Worm (Caenorhabditis elegans) whole organism, midembryonic: ENCODE data around the gene ZK1240.5.

ENCODE experiments used
- T22C8.4 ChIP-seq: fragments of 200-800 bp; sonication (Bioruptor generic); IDR thresholded peaks from 2 replicates; pipeline ENCODE4 v1.3.6; 2022; ENCODE audit warnings: missing genetic modification characterization, missing compliant biosample characterization
- flt-1 ChIP-seq: fragments of 200-800 bp; sonication (Bioruptor generic); IDR thresholded peaks from 2 replicates; pipeline ENCODE4 v1.3.6; 2022; ENCODE audit warnings: missing genetic modification characterization, missing compliant biosample characterization
- klf-2 ChIP-seq: fragments of 200-800 bp; sonication (Bioruptor generic); conservative IDR thresholded peaks from 2 replicates; pipeline ENCODE4 v1.3.6; 2022; ENCODE audit warnings: missing genetic modification reagents, missing genetic modification characterization, missing compliant biosample characterization
- ref-1 ChIP-seq: fragments of 200-800 bp; sonication (Bioruptor generic); conservative IDR thresholded peaks from 2 replicates; pipeline ENCODE4 v1.3.6; 2022; ENCODE audit warnings: missing genetic modification reagents, missing genetic modification characterization, missing compliant biosample characterization
- ztf-29 ChIP-seq: fragments of 200-800 bp; sonication (Bioruptor generic); IDR thresholded peaks from 2 replicates; pipeline ENCODE4 v1.3.6; 2022; ENCODE audit warnings: missing genetic modification reagents, missing genetic modification characterization, missing compliant biosample characterization

DNA sequence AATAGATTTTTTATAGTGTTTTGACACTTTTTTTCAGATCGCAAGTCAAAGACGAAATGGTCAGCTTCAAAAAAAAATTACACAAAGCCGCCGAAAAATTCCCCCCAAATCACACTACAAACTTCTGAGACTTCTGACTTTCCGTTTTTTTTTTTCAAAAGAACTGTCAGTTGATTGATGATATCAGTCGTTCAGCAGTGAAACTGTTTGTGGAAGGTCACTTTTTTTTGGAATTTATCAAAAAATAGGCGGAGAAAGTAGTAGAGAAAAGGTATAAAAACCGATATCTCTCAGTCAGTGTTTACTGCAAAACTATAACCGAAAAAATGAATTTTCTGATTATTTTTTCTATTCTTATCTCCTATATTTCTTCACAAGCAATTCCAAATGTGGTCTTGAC, 35.3 kb upstream of the ZK1240.5 start, which contains the start of gene F43C11.3:
- no peak for TF ChIP-seq T22C8.4 (GFP tag; lab: Robert Waterston, UW)
- TF ChIP-seq flt-1 = no peak
- no peak for TF ChIP-seq ztf-29 (GFP tag; lab: Robert Waterston, UW)
- TF ChIP-seq ref-1 = no peak
- TF ChIP-seq klf-2 (GFP tag; lab: Robert Waterston, UW) = no peak
